Fruit fly (Drosophila melanogaster) whole organism, embryonic: Measurements from ENCODE around the gene Rip11.

Source experiments
- CG10321 ChIP-seq: fragments of 200-800 bp; sonication (Bioruptor generic); IDR thresholded peaks from 2 replicates; pipeline ENCODE4 v1.3.6; 2022; ENCODE audit warnings: missing biosample characterization, missing genetic modification characterization
- CG10543 ChIP-seq: fragments of 200-800 bp; sonication (Bioruptor generic); optimal IDR thresholded peaks from 3 replicates; lab custom pipeline; 2017; ENCODE audit warnings: missing biosample characterization, mild to moderate bottlenecking, missing genetic modification characterization, moderate library complexity
- CG12071 ChIP-seq: fragments of 200-800 bp; sonication (Bioruptor generic); optimal IDR thresholded peaks from 3 replicates; lab custom pipeline; 2018; ENCODE audit warnings: missing biosample characterization, mild to moderate bottlenecking, missing genetic modification characterization
- CG12659 ChIP-seq: fragments of 200-800 bp; sonication (Bioruptor generic); optimal IDR thresholded peaks from 3 replicates; lab custom pipeline; 2017; ENCODE audit warnings: mild to moderate bottlenecking, missing biosample characterization, missing genetic modification reagents, missing genetic modification characterization
- CG13287 ChIP-seq: fragments of 200-800 bp; sonication (Bioruptor generic); IDR thresholded peaks from 2 replicates; pipeline ENCODE4 v1.3.6; 2022; ENCODE audit warnings: missing biosample characterization, missing genetic modification characterization; ENCODE audit not compliant: partially characterized antibody
- CG13296 ChIP-seq: fragments of 200-800 bp; sonication (Bioruptor generic); optimal IDR thresholded peaks from 3 replicates; lab custom pipeline; 2018; ENCODE audit warnings: missing biosample characterization, mild to moderate bottlenecking, missing genetic modification characterization
- CG13424 ChIP-seq: fragments of 200-800 bp; sonication (Bioruptor generic); optimal IDR thresholded peaks from 2 replicates; lab custom pipeline; 2019; ENCODE audit warnings: missing biosample characterization, mild to moderate bottlenecking, missing genetic modification characterization, moderate library complexity
- CG14050 ChIP-seq: fragments of 200-800 bp; sonication (Bioruptor generic); IDR thresholded peaks from 3 replicates; pipeline ENCODE4 v1.3.6; 2022; ENCODE audit warnings: missing biosample characterization, missing genetic modification characterization
- CG14441 ChIP-seq: fragments of 200-800 bp; sonication (Bioruptor generic); IDR thresholded peaks from 2 replicates; pipeline ENCODE4 v1.3.6; 2022; ENCODE audit warnings: missing biosample characterization, missing genetic modification characterization
- CG15696 ChIP-seq: fragments of 200-800 bp; sonication (Bioruptor generic); optimal IDR thresholded peaks from 2 replicates; lab custom pipeline; 2019; ENCODE audit warnings: missing biosample characterization, mild to moderate bottlenecking, missing genetic modification characterization, moderate library complexity
- CG17359 ChIP-seq: fragments of 200-800 bp; sonication (Bioruptor generic); optimal IDR thresholded peaks from 3 replicates; lab custom pipeline; 2018; ENCODE audit warnings: missing biosample characterization, mild to moderate bottlenecking, missing genetic modification characterization, moderate library complexity
- CG18476 ChIP-seq: fragments of 200-800 bp; sonication (Bioruptor generic); optimal IDR thresholded peaks from 2 replicates; lab custom pipeline; 2016; ENCODE audit warnings: missing biosample characterization, mild to moderate bottlenecking, missing genetic modification characterization
- CG30403 ChIP-seq: fragments of 200-800 bp; sonication (Bioruptor generic); optimal IDR thresholded peaks from 3 replicates; lab custom pipeline; 2016; ENCODE audit warnings: missing biosample characterization, missing genetic modification characterization
- CG32772 ChIP-seq: fragments of 200-800 bp; sonication (Bioruptor generic); IDR thresholded peaks from 2 replicates; pipeline ENCODE4 v1.3.6; 2022; ENCODE audit warnings: missing biosample characterization, missing genetic modification characterization
- CG3281 ChIP-seq: fragments of 200-800 bp; sonication (Bioruptor generic); optimal IDR thresholded peaks from 3 replicates; lab custom pipeline; 2017; ENCODE audit warnings: missing biosample characterization, mild to moderate bottlenecking, missing genetic modification characterization
- CG3407 ChIP-seq: fragments of 200-800 bp; sonication (Bioruptor generic); optimal IDR thresholded peaks from 2 replicates; lab custom pipeline; 2018; ENCODE audit warnings: missing biosample characterization, mild to moderate bottlenecking, missing genetic modification characterization
- CG4328 ChIP-seq: fragments of 200-800 bp; sonication (Bioruptor generic); optimal IDR thresholded peaks from 3 replicates; lab custom pipeline; 2017; ENCODE audit warnings: missing biosample characterization, missing genetic modification reagents, missing genetic modification characterization
- CG4617 ChIP-seq: fragments of 200-800 bp; sonication (Bioruptor generic); optimal IDR thresholded peaks from 3 replicates; lab custom pipeline; 2016; ENCODE audit warnings: missing biosample characterization, missing genetic modification characterization, borderline replicate concordance
- CG7271 ChIP-seq: fragments of 200-800 bp; sonication (Bioruptor generic); optimal IDR thresholded peaks from 2 replicates; lab custom pipeline; 2018; ENCODE audit warnings: missing biosample characterization, mild to moderate bottlenecking, missing genetic modification characterization, moderate library complexity
- CG7556 ChIP-seq: fragments of 200-800 bp; sonication (Bioruptor generic); optimal IDR thresholded peaks from 2 replicates; lab custom pipeline; 2017; ENCODE audit warnings: missing biosample characterization, mild to moderate bottlenecking, missing genetic modification characterization
- CG7963 ChIP-seq: fragments of 200-800 bp; sonication (Bioruptor generic); IDR thresholded peaks from 3 replicates; pipeline ENCODE4 v1.3.6; 2022; ENCODE audit warnings: missing biosample characterization, missing genetic modification characterization; ENCODE audit not compliant: partially characterized antibody
- CG8388 ChIP-seq: fragments of 200-800 bp; sonication (Bioruptor generic); optimal IDR thresholded peaks from 2 replicates; lab custom pipeline; 2019; ENCODE audit warnings: missing biosample characterization, mild to moderate bottlenecking, missing genetic modification characterization, moderate library complexity
- CG9797 ChIP-seq: fragments of 200-800 bp; sonication (Bioruptor generic); optimal IDR thresholded peaks from 3 replicates; lab custom pipeline; 2018; ENCODE audit warnings: missing biosample characterization, mild to moderate bottlenecking, missing genetic modification characterization
- Chrac-16 ChIP-seq: fragments of 200-800 bp; sonication (Bioruptor generic); optimal IDR thresholded peaks from 3 replicates; lab custom pipeline; 2016; ENCODE audit warnings: missing biosample characterization, missing genetic modification characterization
- Dip2 ChIP-seq: fragments of 200-800 bp; sonication (Bioruptor generic); IDR thresholded peaks from 2 replicates; pipeline ENCODE4 v1.3.6; 2022; ENCODE audit warnings: missing biosample characterization, missing genetic modification characterization
- Drgx ChIP-seq: fragments of 200-800 bp; sonication (Bioruptor generic); IDR thresholded peaks from 2 replicates; pipeline ENCODE4 v1.3.6; 2022; ENCODE audit warnings: missing biosample characterization, missing genetic modification characterization
- Eip74EF ChIP-seq, 2 experiments: fragments of 200-800 bp in 1 of 2; fragments of >200 bp in 1 of 2; sonication (Bioruptor generic) in 1 of 2; optimal IDR thresholded peaks; 2 replicates each; lab custom pipeline; 2017 to 2019; ENCODE audit warnings: missing biosample characterization in 2 of 2, missing genetic modification characterization in 2 of 2, mild to moderate bottlenecking in 1 of 2, moderate library complexity in 1 of 2
- Fer1 ChIP-seq: fragments of 200-800 bp; sonication (Bioruptor generic); optimal IDR thresholded peaks from 2 replicates; lab custom pipeline; 2017; ENCODE audit warnings: missing biosample characterization, mild to moderate bottlenecking, missing genetic modification characterization
- GATAe ChIP-seq: fragments of 200-800 bp; sonication (Bioruptor generic); conservative IDR thresholded peaks from 2 replicates; pipeline ENCODE4 v1.3.6; 2022; ENCODE audit warnings: missing biosample characterization, missing genetic modification characterization
- H15 ChIP-seq: fragments of 200-800 bp; sonication (Bioruptor generic); IDR thresholded peaks from 3 replicates; pipeline ENCODE4 v1.3.6; 2022; ENCODE audit warnings: missing biosample characterization, missing genetic modification characterization
- MESR4 ChIP-seq: fragments of 200-800 bp; sonication (Bioruptor generic); optimal IDR thresholded peaks from 2 replicates; lab custom pipeline; 2018; ENCODE audit warnings: missing biosample characterization, mild to moderate bottlenecking, missing genetic modification characterization, moderate library complexity
- Oli ChIP-seq: fragments of 200-800 bp; sonication (Bioruptor generic); optimal IDR thresholded peaks from 2 replicates; lab custom pipeline; 2018; ENCODE audit warnings: missing biosample characterization, mild to moderate bottlenecking, missing genetic modification characterization, moderate library complexity
- PHDP ChIP-seq: fragments of 200-800 bp; sonication (Bioruptor generic); optimal IDR thresholded peaks from 3 replicates; lab custom pipeline; 2018; ENCODE audit warnings: missing biosample characterization, mild to moderate bottlenecking, missing genetic modification characterization, moderate library complexity
- Rfx ChIP-seq: fragments of 200-800 bp; sonication (Bioruptor generic); IDR thresholded peaks from 2 replicates; pipeline ENCODE4 v1.3.6; 2022; ENCODE audit warnings: missing biosample characterization, missing genetic modification characterization
- amos ChIP-seq: fragments of 200-800 bp; sonication (Bioruptor generic); IDR thresholded peaks from 2 replicates; pipeline ENCODE4 v1.3.6; 2022; ENCODE audit warnings: missing biosample characterization, missing genetic modification characterization; ENCODE audit not compliant: partially characterized antibody
- br ChIP-seq: fragments of >200 bp; optimal IDR thresholded peaks from 2 replicates; lab custom pipeline; 2017
- corto ChIP-seq: fragments of 200-800 bp; sonication (Bioruptor generic); optimal IDR thresholded peaks from 2 replicates; lab custom pipeline; 2016; ENCODE audit warnings: missing biosample characterization, mild to moderate bottlenecking, missing genetic modification characterization, moderate library complexity
- crp ChIP-seq, 2 experiments: fragments of 200-800 bp; sonication (Bioruptor generic); optimal IDR thresholded peaks; 2 replicates in 1 of 2; 3 replicates in 1 of 2; lab custom pipeline; 2017; ENCODE audit warnings: missing biosample characterization in 2 of 2, missing genetic modification characterization in 2 of 2, mild to moderate bottlenecking in 1 of 2, moderate library complexity in 1 of 2
- emc ChIP-seq: fragments of 200-800 bp; sonication (Bioruptor generic); optimal IDR thresholded peaks from 2 replicates; lab custom pipeline; 2016; ENCODE audit warnings: missing biosample characterization, missing genetic modification characterization
- her ChIP-seq: fragments of 200-800 bp; sonication (Bioruptor generic); optimal IDR thresholded peaks from 2 replicates; lab custom pipeline; 2016; ENCODE audit warnings: missing biosample characterization, missing genetic modification characterization
- klu ChIP-seq: fragments of 200-800 bp; sonication (Bioruptor generic); IDR thresholded peaks from 2 replicates; pipeline ENCODE4 v1.3.6; 2022; ENCODE audit warnings: missing biosample characterization, missing genetic modification characterization
- maf-S ChIP-seq: fragments of 200-800 bp; sonication (Bioruptor generic); optimal IDR thresholded peaks from 2 replicates; lab custom pipeline; 2016; ENCODE audit warnings: missing biosample characterization, missing genetic modification characterization
- mld ChIP-seq: fragments of 200-800 bp; sonication (Bioruptor generic); IDR thresholded peaks from 3 replicates; pipeline ENCODE4 v1.3.6; 2022; ENCODE audit warnings: missing biosample characterization, missing genetic modification characterization; ENCODE audit not compliant: partially characterized antibody
- nom ChIP-seq: fragments of 200-800 bp; sonication (Bioruptor generic); optimal IDR thresholded peaks from 2 replicates; lab custom pipeline; 2017; ENCODE audit warnings: missing biosample characterization, missing genetic modification characterization, mild to moderate bottlenecking, moderate library complexity, missing genetic modification reagents
- psq ChIP-seq: fragments of 200-800 bp; sonication (Bioruptor generic); optimal IDR thresholded peaks from 2 replicates; lab custom pipeline; 2017; ENCODE audit warnings: missing biosample characterization, missing genetic modification characterization
- row ChIP-seq: fragments of 200-800 bp; sonication (Bioruptor generic); IDR thresholded peaks from 3 replicates; pipeline ENCODE4 v1.3.6; 2022; ENCODE audit warnings: missing biosample characterization, missing genetic modification characterization
- so ChIP-seq: fragments of 200-800 bp; sonication (Bioruptor generic); IDR thresholded peaks from 3 replicates; pipeline ENCODE4 v1.3.6; 2022; ENCODE audit warnings: missing biosample characterization, missing genetic modification characterization
- zen ChIP-seq: fragments of 200-800 bp; sonication (Bioruptor generic); optimal IDR thresholded peaks from 3 replicates; lab custom pipeline; 2018; ENCODE audit warnings: missing biosample characterization, mild to moderate bottlenecking, missing genetic modification characterization, moderate library complexity

Rip11 gene

dm6 chrX:18646855-18647699 lies at the start of gene Rip11 (continued):
- no peak for TF ChIP-seq CG12071 (GFP tag; lab: Kevin White, UChicago)
- TF ChIP-seq CG32772 (GFP tag; lab: Robert Waterston, UW): peak; percentile 77
- no peak for TF ChIP-seq CG13296 (GFP tag; lab: Kevin White, UChicago)
- TF ChIP-seq br (lab: Kevin White, UChicago): no peak
- no peak for TF ChIP-seq H15 (GFP tag; lab: Robert Waterston, UW)
- peak; percentile 94 for TF ChIP-seq nom
- peak; percentile 9 for TF ChIP-seq CG3281 (GFP tag; lab: Kevin White, UChicago)
- no peak for TF ChIP-seq zen (tag; lab: Kevin White, UChicago)
- TF ChIP-seq Fer1 (GFP tag; lab: Kevin White, UChicago): peak; percentile 34
- TF ChIP-seq CG8388: peak; percentile 18
- peak; percentile 41 for TF ChIP-seq CG9797 (GFP tag; lab: Kevin White, UChicago)
- TF ChIP-seq CG4328: peak; percentile 50
- peak; percentile 14 for TF ChIP-seq CG4617 (GFP tag; lab: Kevin White, UChicago)
- peak; percentile 24 for TF ChIP-seq CG30403 (GFP tag; lab: Kevin White, UChicago)
- TF ChIP-seq Drgx (GFP tag; lab: Robert Waterston, UW): peak; percentile 78
- no peak for TF ChIP-seq so
- no peak for TF ChIP-seq Oli (tag; lab: Kevin White, UChicago)
- peak; percentile 16 for TF ChIP-seq maf-S
- TF ChIP-seq Eip74EF (GFP tag; optimal IDR thresholded peaks at IDR 0.05; lab: Kevin White, UChicago): peak in 1 of 2 experiments; percentile 2
- peak; percentile 67 for TF ChIP-seq MESR4 (GFP tag; lab: Kevin White, UChicago)
- peak; percentile 63 for TF ChIP-seq amos (GFP tag; lab: Robert Waterston, UW)
- TF ChIP-seq CG13424 (tag; lab: Kevin White, UChicago): no peak
- TF ChIP-seq CG13287 (GFP tag; lab: Robert Waterston, UW): no peak; the same call in 1 of the 2 replicates
- TF ChIP-seq CG15696 (tag; lab: Kevin White, UChicago): peak; percentile 5
- no peak for TF ChIP-seq CG14050 (GFP tag; lab: Robert Waterston, UW)
- TF ChIP-seq psq: no peak
- no peak for TF ChIP-seq mld
- peak; percentile 37 for TF ChIP-seq PHDP (tag; lab: Kevin White, UChicago)
- no peak for TF ChIP-seq emc (GFP tag; lab: Kevin White, UChicago)
- peak; percentile 79 for TF ChIP-seq Rfx (GFP tag; lab: Robert Waterston, UW)
- 0 out of 3 replicates have a peak, but pooled peaks have one; percentile 28 for TF ChIP-seq CG7963 (GFP tag; lab: Robert Waterston, UW)
- no peak for TF ChIP-seq crp (GFP tag; optimal IDR thresholded peaks at IDR 0.05; lab: Kevin White, UChicago)
- peak; percentile 34 for TF ChIP-seq row
- TF ChIP-seq Chrac-16 (GFP tag; lab: Kevin White, UChicago): no peak
- no peak for TF ChIP-seq corto (GFP tag; lab: Kevin White, UChicago)
- no peak for TF ChIP-seq klu (GFP tag; lab: Robert Waterston, UW)
- peak; percentile 17 for TF ChIP-seq CG12659 (GFP tag; lab: Kevin White, UChicago)
- no peak for TF ChIP-seq CG18476 (GFP tag; lab: Kevin White, UChicago)
- TF ChIP-seq her (GFP tag; lab: Kevin White, UChicago): peak; percentile 21
- TF ChIP-seq Dip2 (GFP tag; lab: Robert Waterston, UW): no peak
- TF ChIP-seq CG17359 (tag; lab: Kevin White, UChicago): peak; percentile 47
- no peak for TF ChIP-seq CG7271 (tag; lab: Kevin White, UChicago)
- no peak for TF ChIP-seq CG7556 (GFP tag; lab: Kevin White, UChicago)
- TF ChIP-seq CG3407: no peak
- peak; percentile 74; the same call in 1 of the 2 replicates for TF ChIP-seq GATAe (GFP tag; lab: Robert Waterston, UW)
- no peak for TF ChIP-seq CG10321 (GFP tag; lab: Robert Waterston, UW)
- TF ChIP-seq CG14441 (GFP tag; lab: Robert Waterston, UW): peak; percentile 39; the same call in 1 of the 2 replicates
- TF ChIP-seq CG10543 (GFP tag; lab: Kevin White, UChicago): no peak
